Worm (Caenorhabditis elegans): ENCODE results near the gene ldp-1.

DNA sequence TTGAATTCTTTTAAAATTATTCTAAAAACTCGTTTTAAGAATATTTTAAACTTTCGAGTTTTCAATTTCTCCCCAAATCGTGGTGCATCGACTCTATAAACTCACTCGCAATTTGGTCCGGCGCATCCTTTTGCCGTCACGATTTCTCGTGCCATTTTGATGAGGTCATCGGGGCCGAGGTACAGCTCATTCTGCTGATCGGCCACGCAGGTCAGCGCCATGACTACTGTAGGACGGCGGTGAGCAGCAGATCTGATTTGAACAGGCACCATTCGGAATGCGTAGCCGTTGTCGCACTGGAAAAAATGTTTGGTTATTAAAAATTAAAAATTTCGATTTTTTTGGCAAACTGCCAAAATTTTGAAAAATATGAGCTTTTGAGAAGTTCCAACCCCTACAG is 5.3 kb downstream of the ldp-1 start:
- TF ChIP-seq nhr-11 (tag; optimal IDR thresholded peaks at IDR 0.05) = no peak
- no peak for TF ChIP-seq sox-4 (tag; optimal IDR thresholded peaks at IDR 0.05)
- no peak for TF ChIP-seq rnt-1 (tag; optimal IDR thresholded peaks at IDR 0.05)
- no peak for TF ChIP-seq pros-1 (tag; optimal IDR thresholded peaks at IDR 0.05)

All from whole organism, late embryonic.